Worm (Caenorhabditis elegans): Measurements from ENCODE around the gene let-99.

- TF ChIP-seq F13C5.2 (tag; optimal IDR thresholded peaks at IDR 0.05): no peak
- no peak for TF ChIP-seq ama-1 (optimal IDR thresholded peaks at IDR 0.05)
Observed at ce11 chrIV:12549014-12549413, 18.6 kb upstream of the let-99 start.
